Worm (Caenorhabditis elegans): Measurements from ENCODE around the gene F56D6.8.
"Not testable (repeated sequence)": the region's sequence is repeated elsewhere in the genome, so short reads cannot be mapped to it uniquely, and the experiment has no call there.

The F56D6.8 gene

ce11 chrIV:3894004-3894480 lies at the start of gene F56D6.8:
TSS of gene F56D6.8 (minus strand) at chrIV:3894430.
- no peak for TF ChIP-seq unc-62 (GFP tag; optimal IDR thresholded peaks at IDR 0.05)

DNA sequence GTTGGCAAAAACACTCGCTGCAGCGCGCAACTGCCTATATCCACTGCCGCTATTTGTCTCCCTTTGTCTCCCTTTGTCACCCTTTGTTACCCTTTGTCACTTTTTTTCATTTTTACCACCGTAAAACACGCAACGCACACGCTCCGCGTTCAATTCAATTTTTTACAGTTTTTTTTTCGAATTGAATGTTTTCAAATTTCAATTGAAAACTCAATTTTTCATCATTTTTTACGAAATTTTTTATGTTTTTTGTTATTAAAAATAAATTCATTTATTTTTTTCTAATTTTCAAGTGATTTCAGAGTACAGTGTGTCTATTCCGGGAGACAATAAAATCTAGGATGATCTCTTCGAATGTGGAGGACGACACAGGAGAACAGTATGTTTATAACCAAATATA lies 48.8 kb upstream of the F56D6.8 start, which contains the start of gene Y46C8AL.11:
Gene Y46C8AL.11 (plus strand): TSS at position 301 of the 400 bp plus-strand sequence.
- no peak for TF ChIP-seq unc-62 (GFP tag; optimal IDR thresholded peaks at IDR 0.05)

ce11 chrIV:3941658-3942328 lies 47.6 kb upstream of the F56D6.8 start, which contains the start of gene clec-174:
TSS of gene clec-174 (minus strand) at chrIV:3941708.
- no peak for TF ChIP-seq unc-62 (GFP tag; optimal IDR thresholded peaks at IDR 0.05)

DNA sequence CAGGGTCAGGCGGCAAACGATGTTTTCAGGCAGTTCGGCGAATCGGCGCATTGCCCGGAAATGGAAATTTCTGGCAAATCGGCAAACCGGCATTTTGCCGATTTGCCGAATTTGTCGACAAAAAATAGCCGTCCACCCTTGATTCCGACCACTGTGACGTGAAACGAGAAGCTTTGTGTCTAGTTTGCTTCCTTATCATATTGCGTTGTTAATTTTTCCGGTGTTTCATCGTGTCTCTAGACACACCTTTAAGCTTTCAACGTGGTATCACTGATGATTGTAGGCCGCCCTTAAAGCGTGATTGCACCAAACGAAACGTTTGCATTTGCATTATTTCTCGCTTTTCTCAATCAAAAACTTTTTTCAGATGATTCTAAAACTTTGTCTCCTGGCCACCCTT lies 42.9 kb upstream of the F56D6.8 start, which contains the start of gene clec-71:
Gene clec-71 (plus strand): TSS at position 362 of the 400 bp plus-strand sequence.
- no peak for TF ChIP-seq unc-62 (GFP tag; optimal IDR thresholded peaks at IDR 0.05)

ce11 chrIV:3932408-3932807 lies 38.2 kb upstream of the F56D6.8 start, which contains the start of gene clec-70:
TSS of gene clec-70 (plus strand) at chrIV:3932708.
- TF ChIP-seq unc-62 (GFP tag; optimal IDR thresholded peaks at IDR 0.05), result not testable (repeated sequence)

DNA sequence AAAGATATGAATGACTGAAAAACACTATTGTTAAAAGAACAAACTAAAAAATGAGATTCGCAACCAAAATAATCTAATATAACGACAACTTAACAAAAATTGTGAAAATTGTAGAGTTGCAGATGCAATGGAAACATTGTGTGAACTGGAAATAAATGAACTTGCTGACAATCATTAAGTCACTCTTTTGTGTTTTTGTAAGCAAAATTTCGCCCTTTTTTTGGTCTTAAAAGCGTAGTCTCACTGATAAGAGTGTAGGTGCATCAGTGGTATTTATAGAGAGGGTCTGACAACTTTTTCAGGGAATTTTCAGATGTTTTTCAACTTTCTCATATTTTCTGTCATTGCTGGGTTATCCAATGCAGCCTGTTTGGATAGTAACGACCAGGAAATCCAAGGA lies 31.9 kb upstream of the F56D6.8 start, which contains the start of gene clec-68:
Gene clec-68 (plus strand): TSS at position 301 of the 400 bp plus-strand sequence.
- no peak for TF ChIP-seq unc-62 (GFP tag; optimal IDR thresholded peaks at IDR 0.05)

DNA sequence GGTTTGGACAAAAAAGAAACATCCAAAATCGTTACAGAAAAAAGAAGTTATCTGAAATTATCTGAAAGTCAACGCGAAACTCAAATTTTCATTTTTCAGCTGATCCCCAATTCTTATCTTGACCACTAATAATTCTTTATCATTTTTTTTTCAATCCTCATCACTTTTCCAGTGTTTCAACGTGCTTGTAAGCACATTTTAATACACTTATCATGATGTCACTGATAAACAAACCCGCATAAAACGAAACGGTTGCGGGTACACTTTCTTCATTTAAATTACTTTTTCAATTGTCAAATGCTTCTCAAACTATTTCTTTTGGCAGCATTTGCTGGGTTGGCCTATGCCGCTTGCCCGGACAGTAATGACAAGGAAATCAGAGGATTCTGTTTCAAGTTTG lies 27.7 kb upstream of the F56D6.8 start, which contains the start of gene clec-67:
Gene clec-67 (plus strand): TSS at position 268 of the 400 bp plus-strand sequence.
- no peak for TF ChIP-seq unc-62 (GFP tag; optimal IDR thresholded peaks at IDR 0.05)

ce11 chrIV:3919506-3919905 lies 25.3 kb upstream of the F56D6.8 start, which contains the start of gene srz-19:
TSS of gene srz-19 (plus strand) at chrIV:3919806.
- TF ChIP-seq unc-62 (GFP tag; optimal IDR thresholded peaks at IDR 0.05), result no peak

ce11 chrIV:3918160-3918559 lies 23.9 kb upstream of the F56D6.8 start, which contains the start of gene F56D6.23:
TSS of gene F56D6.23 (plus strand) at chrIV:3918460.
- no peak for TF ChIP-seq unc-62 (GFP tag; optimal IDR thresholded peaks at IDR 0.05)

DNA sequence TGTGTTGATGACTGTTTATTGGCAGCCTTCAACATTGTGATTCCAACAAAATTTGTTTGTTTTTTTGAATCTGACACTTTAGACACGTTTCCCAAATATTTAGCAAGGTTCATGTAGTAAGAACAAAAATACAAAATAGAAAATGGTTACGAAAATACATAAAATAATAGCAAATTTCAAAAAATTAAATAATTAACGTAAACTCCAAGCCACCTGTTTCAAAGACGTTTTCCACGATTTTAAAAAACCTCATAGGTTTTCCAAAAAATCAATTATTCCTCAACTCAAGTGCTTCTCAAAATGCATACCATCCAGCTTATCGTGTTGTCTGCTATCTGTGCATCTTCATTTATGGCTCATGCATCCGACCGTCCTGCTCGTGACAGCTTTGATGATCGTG lies 23.2 kb upstream of the F56D6.8 start, which contains the start of gene F56D6.14:
Gene F56D6.14 (plus strand): TSS at position 301 of the 400 bp plus-strand sequence.
- TF ChIP-seq unc-62 (GFP tag; optimal IDR thresholded peaks at IDR 0.05), result no peak

DNA sequence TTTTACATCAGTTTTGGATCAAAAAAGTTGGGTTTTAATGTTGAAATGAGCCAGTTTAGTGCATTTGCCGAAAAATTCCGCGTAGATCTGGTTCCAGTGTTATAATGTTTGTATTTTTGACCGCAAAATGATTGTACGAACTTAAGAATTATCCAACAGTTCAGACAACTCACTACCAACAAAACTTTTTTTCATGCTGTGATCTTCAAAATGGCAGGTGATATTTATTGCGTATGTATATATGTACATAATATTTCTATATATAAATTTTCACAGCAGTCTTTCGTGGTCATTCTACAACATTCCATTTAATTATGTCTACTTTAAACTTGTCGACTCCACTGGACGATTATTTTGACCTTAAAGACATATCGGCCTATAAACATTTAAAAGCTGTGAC lies 21.1 kb upstream of the F56D6.8 start, which contains the start of gene srz-20:
Gene srz-20 (plus strand): TSS at position 301 of the 400 bp plus-strand sequence.
- TF ChIP-seq unc-62 (GFP tag; optimal IDR thresholded peaks at IDR 0.05), result no peak

DNA sequence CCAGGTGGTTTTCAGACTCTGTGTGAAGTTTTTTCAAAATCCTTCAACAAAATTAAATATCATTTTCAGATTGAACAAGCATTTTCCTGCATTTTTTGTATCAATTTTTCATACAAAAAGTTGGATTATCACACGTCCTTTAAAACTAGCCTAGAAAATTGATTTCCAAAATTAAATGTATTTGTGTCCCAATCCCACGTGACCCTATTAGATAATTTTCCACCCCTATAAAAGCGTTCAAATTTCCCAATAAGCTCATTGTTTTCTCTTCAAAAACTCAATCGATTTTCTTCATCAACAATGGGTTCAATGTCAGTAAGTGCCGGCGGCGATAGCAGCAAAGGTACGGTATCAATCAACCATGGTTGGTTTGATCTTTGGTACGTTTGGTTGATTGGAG lies 20.2 kb upstream of the F56D6.8 start, which contains the start of gene F56D6.19:
Gene F56D6.19 (plus strand): TSS at position 301 of the 400 bp plus-strand sequence.
- no peak for TF ChIP-seq unc-62 (GFP tag; optimal IDR thresholded peaks at IDR 0.05)

DNA sequence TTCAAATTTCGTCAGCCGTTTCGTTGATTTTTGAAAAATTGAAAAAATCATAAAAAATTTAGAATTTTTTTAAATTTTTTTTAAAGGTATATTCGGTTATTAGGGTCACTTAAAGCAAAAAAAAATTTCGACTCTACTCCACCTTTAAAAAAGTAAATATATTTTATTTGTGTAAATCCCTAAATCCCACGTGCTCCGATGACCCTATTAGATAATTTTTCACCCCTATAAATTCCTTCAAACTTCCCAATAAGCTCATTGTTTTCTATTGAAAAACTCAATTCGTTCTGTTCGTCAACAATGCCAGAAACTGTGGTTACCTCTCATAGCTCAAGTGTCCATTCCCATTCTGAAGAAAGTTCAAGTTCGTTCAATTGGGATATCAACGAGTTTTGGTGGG lies 18.4 kb upstream of the F56D6.8 start, which contains the start of gene F56D6.20:
Gene F56D6.20 (plus strand): TSS at position 301 of the 400 bp plus-strand sequence.
- TF ChIP-seq unc-62 (GFP tag; optimal IDR thresholded peaks at IDR 0.05), result no peak

ce11 chrIV:3911848-3912247 lies 17.6 kb upstream of the F56D6.8 start, which contains the start of gene F56D6.18:
TSS of gene F56D6.18 (minus strand) at chrIV:3911948.
- TF ChIP-seq unc-62 (GFP tag; optimal IDR thresholded peaks at IDR 0.05), result not testable (repeated sequence)

ce11 chrIV:3909114-3909513 lies 14.9 kb upstream of the F56D6.8 start, which contains the start of gene F56D6.13:
TSS of gene F56D6.13 (plus strand) at chrIV:3909414.
- TF ChIP-seq unc-62 (GFP tag; optimal IDR thresholded peaks at IDR 0.05), result no peak

ce11 chrIV:3907506-3908188 lies 13.4 kb upstream of the F56D6.8 start, which contains the start of the genes F56D6.22 and F56D6.12:
TSS of gene F56D6.22 (minus strand) at chrIV:3907606.
TSS of gene F56D6.12 (plus strand) at chrIV:3908138.
- TF ChIP-seq unc-62 (GFP tag; optimal IDR thresholded peaks at IDR 0.05), result no peak

All from whole organism, dauer.